Worm (Caenorhabditis elegans) whole organism, young adult: ENCODE data around the gene ZK662.5.

Source experiments
- B0261.1 ChIP-seq: sonication (generic microtip); optimal IDR thresholded peaks from 2 replicates; lab custom pipeline; 2016; ENCODE audit warnings: mild to moderate bottlenecking, missing genetic modification characterization, moderate library complexity, missing compliant biosample characterization
- F57A8.1 ChIP-seq: fragments of 200-800 bp; sonication (Bioruptor generic); optimal IDR thresholded peaks from 2 replicates; lab custom pipeline; 2018; ENCODE audit warnings: mild to moderate bottlenecking, missing genetic modification characterization, moderate library complexity, missing compliant biosample characterization
- die-1 ChIP-seq: sonication (generic microtip); optimal IDR thresholded peaks from 2 replicates; lab custom pipeline; 2016; ENCODE audit warnings: missing genotype, mild to moderate bottlenecking, missing genetic modification characterization, missing compliant biosample characterization
- efl-1 ChIP-seq: fragments of 150-350 bp; optimal IDR thresholded peaks from 2 replicates; lab custom pipeline; 2014; ENCODE audit warnings: missing biosample characterization, missing genetic modification reagents, missing genetic modification characterization
- gei-17 ChIP-seq: fragments of 200-800 bp; sonication (Bioruptor generic); optimal IDR thresholded peaks from 2 replicates; lab custom pipeline; 2018; ENCODE audit warnings: mild to moderate bottlenecking, missing genetic modification characterization, missing compliant biosample characterization
- hlh-12 ChIP-seq: sonication (generic microtip); optimal IDR thresholded peaks from 2 replicates; lab custom pipeline; 2016; ENCODE audit warnings: missing genetic modification characterization, missing compliant biosample characterization
- mxl-1 ChIP-seq: sonication (generic microtip); optimal IDR thresholded peaks from 2 replicates; lab custom pipeline; 2016; ENCODE audit warnings: missing genetic modification characterization, missing compliant biosample characterization
- nhr-80 ChIP-seq: sonication (generic microtip); optimal IDR thresholded peaks from 2 replicates; lab custom pipeline; 2016; ENCODE audit warnings: missing genetic modification characterization, missing compliant biosample characterization
- pha-4 ChIP-seq: fragments of 150-350 bp; sonication (generic microtip); optimal IDR thresholded peaks from 2 replicates; lab custom pipeline; 2014; ENCODE audit warnings: missing biosample characterization, missing genetic modification reagents, missing genetic modification characterization
- rec-8 ChIP-seq, 2 experiments: sonication (generic microtip); optimal IDR thresholded peaks; 2 replicates each; lab custom pipeline; 2016; ENCODE audit warnings: mild to moderate bottlenecking in 2 of 2, missing genetic modification characterization in 2 of 2, missing genetic modification reagents in 2 of 2, missing genotype in 2 of 2, missing biosample characterization in 1 of 2, missing compliant biosample characterization in 1 of 2, moderate library complexity in 1 of 2
- unc-130 ChIP-seq: sonication (generic microtip); optimal IDR thresholded peaks from 2 replicates; lab custom pipeline; 2016; ENCODE audit warnings: missing genetic modification reagents, missing genetic modification characterization, missing compliant biosample characterization

- TF ChIP-seq pha-4 (tag; lab: Kevin White, UChicago) = no peak
- no peak for TF ChIP-seq rec-8 (tag; optimal IDR thresholded peaks at IDR 0.05; lab: Kevin White, UChicago)
- TF ChIP-seq gei-17 (GFP tag; lab: Kevin White, UChicago) = peak; percentile 23
- TF ChIP-seq F57A8.1 (GFP tag; lab: Kevin White, UChicago) = no peak
- no peak for TF ChIP-seq B0261.1
- no peak for TF ChIP-seq unc-130 (GFP tag; lab: Kevin White, UChicago)
- no peak for TF ChIP-seq die-1
- TF ChIP-seq efl-1 (GFP tag; lab: Kevin White, UChicago) = peak; percentile 76
- peak; percentile 4 for TF ChIP-seq nhr-80 (tag; lab: Kevin White, UChicago)
- TF ChIP-seq mxl-1 (tag; lab: Kevin White, UChicago) = no peak
- TF ChIP-seq hlh-12 (tag; lab: Kevin White, UChicago) = no peak
Measured at ce11 chrX:15724994-15725393, 3.5 kb downstream of the ZK662.5 start.
